Worm (Caenorhabditis elegans) whole organism, midembryonic: ENCODE data around the gene str-20.

ENCODE experiments used
- flt-1 ChIP-seq: fragments of 200-800 bp; sonication (Bioruptor generic); IDR thresholded peaks from 2 replicates; pipeline ENCODE4 v1.3.6; 2022; ENCODE audit warnings: missing genetic modification characterization, missing compliant biosample characterization
- med-1 ChIP-seq: sonication (generic microtip); optimal IDR thresholded peaks from 2 replicates; lab custom pipeline; 2017; ENCODE audit warnings: missing genetic modification characterization, mild to moderate bottlenecking, missing compliant biosample characterization, antibody characterized with exemption, missing genetic modification reagents; ENCODE audit not compliant: insufficient read depth
- ref-1 ChIP-seq: fragments of 200-800 bp; sonication (Bioruptor generic); conservative IDR thresholded peaks from 2 replicates; pipeline ENCODE4 v1.3.6; 2022; ENCODE audit warnings: missing genetic modification reagents, missing genetic modification characterization, missing compliant biosample characterization
- tab-1 ChIP-seq: fragments of 200-800 bp; sonication (Bioruptor generic); IDR thresholded peaks from 2 replicates; pipeline ENCODE4 v1.3.6; 2022; ENCODE audit warnings: missing genetic modification characterization, missing compliant biosample characterization
- ztf-23 ChIP-seq: fragments of 200-800 bp; sonication (Bioruptor generic); IDR thresholded peaks from 2 replicates; pipeline ENCODE4 v1.3.6; 2022; ENCODE audit warnings: missing genetic modification reagents, missing genetic modification characterization, missing compliant biosample characterization
- ztf-29 ChIP-seq: fragments of 200-800 bp; sonication (Bioruptor generic); IDR thresholded peaks from 2 replicates; pipeline ENCODE4 v1.3.6; 2022; ENCODE audit warnings: missing genetic modification reagents, missing genetic modification characterization, missing compliant biosample characterization

DNA sequence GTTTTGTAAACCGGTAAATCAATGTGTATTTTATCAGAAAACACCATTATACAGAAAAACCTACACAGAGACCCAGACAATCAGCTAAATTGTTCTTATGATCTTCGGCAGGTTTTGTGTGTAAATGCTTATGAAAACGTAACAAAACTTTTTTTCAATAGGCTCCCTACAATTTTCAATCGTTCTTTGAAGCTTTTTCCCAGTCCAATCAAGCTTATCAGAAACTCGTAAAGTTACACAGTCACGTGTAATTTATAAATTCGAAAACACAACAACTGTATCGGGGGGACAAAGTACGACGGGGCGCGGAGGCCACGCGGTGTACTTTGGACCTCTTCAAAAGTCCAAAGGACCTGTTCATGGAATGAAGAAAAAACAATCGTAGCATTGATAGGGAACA is 26.1 kb upstream of the str-20 start:
- TF ChIP-seq ref-1 (no peak), tab-1 (no peak), flt-1 (GFP tag; lab: Robert Waterston, UW) (no peak), ztf-23 (GFP tag; lab: Robert Waterston, UW) (no peak), ztf-29 (GFP tag; lab: Robert Waterston, UW) (no peak), med-1 (GFP tag; lab: Kevin White, UChicago) (no peak)
